Fruit fly (Drosophila melanogaster) whole organism, pupa: ENCODE measurements around the gene CG32762.

Experiments
- CG10348 ChIP-seq: fragments of 200-800 bp; sonication (Bioruptor generic); IDR thresholded peaks from 2 replicates; pipeline ENCODE4 v1.3.6; 2022; ENCODE audit warnings: missing biosample characterization, missing genetic modification characterization
- CG12605 ChIP-seq: fragments of 200-800 bp; sonication (Bioruptor generic); IDR thresholded peaks from 2 replicates; pipeline ENCODE4 v1.3.6; 2022; ENCODE audit warnings: missing biosample characterization, missing genetic modification characterization
- CG13204 ChIP-seq: fragments of 200-800 bp; sonication (Bioruptor generic); optimal IDR thresholded peaks from 2 replicates; lab custom pipeline; 2018; ENCODE audit warnings: missing biosample characterization, mild to moderate bottlenecking, missing genetic modification characterization, moderate library complexity
- CG14655 ChIP-seq: fragments of 200-800 bp; sonication (Bioruptor generic); optimal IDR thresholded peaks from 3 replicates; lab custom pipeline; 2017; ENCODE audit warnings: mild to moderate bottlenecking, missing biosample characterization, missing genetic modification reagents, missing genetic modification characterization
- CG32121 ChIP-seq: fragments of 200-800 bp; sonication (Bioruptor generic); IDR thresholded peaks from 2 replicates; pipeline ENCODE4 v1.3.6; 2022; ENCODE audit warnings: missing biosample characterization, missing genetic modification characterization
- CG4496 ChIP-seq: fragments of 200-800 bp; sonication (Bioruptor generic); IDR thresholded peaks from 3 replicates; pipeline ENCODE4 v1.3.6; 2022; ENCODE audit warnings: missing biosample characterization, missing genetic modification characterization
- CG8159 ChIP-seq: fragments of 200-800 bp; sonication (Bioruptor generic); optimal IDR thresholded peaks from 3 replicates; lab custom pipeline; 2018; ENCODE audit warnings: missing biosample characterization, mild to moderate bottlenecking, missing genetic modification characterization, moderate library complexity
- CG9948 ChIP-seq: fragments of 200-800 bp; sonication (Bioruptor generic); optimal IDR thresholded peaks from 2 replicates; lab custom pipeline; 2018; ENCODE audit warnings: missing biosample characterization, mild to moderate bottlenecking, missing genetic modification characterization, moderate library complexity
- D1 ChIP-seq: fragments of 200-800 bp; sonication (Bioruptor generic); optimal IDR thresholded peaks from 2 replicates; lab custom pipeline; 2018; ENCODE audit warnings: missing biosample characterization, mild to moderate bottlenecking, missing genetic modification characterization, moderate library complexity
- EcR ChIP-seq: fragments of 200-800 bp; sonication (Bioruptor generic); optimal IDR thresholded peaks from 3 replicates; lab custom pipeline; 2019; ENCODE audit warnings: missing biosample characterization, missing genetic modification characterization, mild to moderate bottlenecking, moderate library complexity, missing genetic modification reagents
- Ets98B ChIP-seq: fragments of 200-800 bp; sonication (Bioruptor generic); IDR thresholded peaks from 2 replicates; pipeline ENCODE4 v1.3.6; 2022; ENCODE audit warnings: missing biosample characterization, missing genetic modification characterization
- Pif1B ChIP-seq: fragments of 200-800 bp; sonication (Bioruptor generic); optimal IDR thresholded peaks from 3 replicates; lab custom pipeline; 2016; ENCODE audit warnings: missing biosample characterization, missing genetic modification characterization
- rn ChIP-seq: fragments of 200-800 bp; sonication (Bioruptor generic); IDR thresholded peaks from 2 replicates; pipeline ENCODE4 v1.3.6; 2022; ENCODE audit warnings: missing biosample characterization, missing genetic modification characterization

dm6 chrX:5515903-5516658, 15.1 kb upstream of the CG32762 start, which contains the start of gene CG12730:
- TF ChIP-seq EcR (GFP tag; lab: Kevin White, UChicago): no peak
- no peak for TF ChIP-seq CG14655 (GFP tag; lab: Kevin White, UChicago)
- no peak for TF ChIP-seq Pif1B (GFP tag; lab: Kevin White, UChicago)
- no peak for TF ChIP-seq rn (GFP tag; lab: Robert Waterston, UW)
- TF ChIP-seq CG4496 (GFP tag; lab: Robert Waterston, UW): peak; percentile 57
- peak; percentile 65 for TF ChIP-seq CG32121 (GFP tag; lab: Robert Waterston, UW)
- peak; percentile 53 for TF ChIP-seq Ets98B
- no peak for TF ChIP-seq CG13204 (GFP tag; lab: Kevin White, UChicago)
- TF ChIP-seq CG10348 (GFP tag; lab: Robert Waterston, UW): no peak
- TF ChIP-seq CG12605 (GFP tag; lab: Robert Waterston, UW): no peak
- no peak for TF ChIP-seq CG8159
- TF ChIP-seq D1 (tag; lab: Kevin White, UChicago): no peak
- no peak for TF ChIP-seq CG9948 (tag; lab: Kevin White, UChicago)
